Fruit fly (Drosophila melanogaster) S2 (cell line): ENCODE measurements around the gene fipi.

Source experiments
- CG8478 ChIP-seq: fragments of >200 bp; optimal IDR thresholded peaks from 2 replicates; lab custom pipeline; 2018
- CTCF ChIP-seq, 2 experiments: fragments of >200 bp; optimal IDR thresholded peaks; 2 replicates each; lab custom pipeline; 2018

The fipi gene

DNA sequence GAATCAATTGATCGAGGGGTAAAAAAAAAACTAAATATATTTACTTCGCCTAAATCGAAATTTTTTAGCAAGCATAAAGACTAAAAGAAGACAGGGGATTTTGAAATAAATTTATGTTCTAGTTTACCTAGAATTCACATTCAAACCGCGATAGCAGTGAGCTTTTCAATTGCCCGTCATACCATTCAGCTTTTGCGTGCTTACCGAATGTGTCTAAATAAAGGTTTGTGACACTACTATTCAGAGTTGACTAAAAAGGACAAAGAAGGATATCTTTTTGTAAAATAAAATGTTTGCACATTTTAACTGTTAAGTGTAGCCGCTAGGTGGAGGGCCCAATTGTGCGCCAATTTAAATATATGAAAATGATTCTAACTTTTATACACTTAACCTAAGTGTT is 67.8 kb downstream of the fipi start:
- TF ChIP-seq CG8478 (lab: Kevin White, UChicago) (no peak), CTCF (optimal IDR thresholded peaks at IDR 0.05; lab: Kevin White, UChicago) (peak; percentile 79 to 84)

DNA sequence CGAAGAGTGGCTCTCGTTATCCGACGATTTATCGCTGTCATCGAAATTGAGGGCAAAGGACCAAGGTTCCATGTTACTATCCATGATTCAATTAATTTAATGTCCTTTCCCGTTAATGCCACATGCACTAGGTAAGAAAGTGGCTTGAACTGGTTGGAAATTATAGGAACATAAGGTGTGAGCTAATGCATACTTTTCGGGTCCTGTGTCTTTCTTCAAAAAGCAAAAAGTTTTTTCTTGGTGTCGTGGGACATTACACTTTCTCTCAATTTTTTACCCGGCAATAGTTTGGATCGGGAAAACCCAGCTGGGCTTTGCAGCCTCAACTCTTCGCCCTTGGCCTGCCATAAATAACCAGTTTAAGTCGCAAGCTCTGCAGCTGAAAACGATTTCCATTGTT is 92.5 kb downstream of the fipi start, which contains the start of gene Taf12L:
Gene Taf12L, minus strand, starts transcription at position 101 of the 400 bp plus-strand sequence.
- TF ChIP-seq CG8478 (lab: Kevin White, UChicago) (no peak), CTCF (optimal IDR thresholded peaks at IDR 0.05; lab: Kevin White, UChicago) (no peak)

DNA sequence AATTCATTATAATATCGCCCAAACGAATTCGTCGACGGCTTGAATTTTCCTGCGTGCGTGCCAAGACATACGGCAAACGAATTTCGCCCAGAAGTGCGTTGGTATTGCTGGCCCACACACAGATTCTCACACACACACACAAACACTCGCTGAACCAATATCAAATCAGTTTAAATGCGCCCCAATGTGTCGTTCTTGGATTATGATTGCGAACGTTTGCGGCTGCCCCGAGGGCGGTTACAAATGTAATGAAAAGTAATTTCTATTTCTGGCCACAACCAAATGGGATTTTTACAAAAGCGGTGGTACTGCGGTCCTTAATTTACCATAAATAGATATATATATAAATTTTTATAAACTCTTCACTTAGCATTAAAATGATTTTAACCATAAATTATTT is 95.0 kb downstream of the fipi start:
- no peak for TF ChIP-seq CG8478 (lab: Kevin White, UChicago)

DNA sequence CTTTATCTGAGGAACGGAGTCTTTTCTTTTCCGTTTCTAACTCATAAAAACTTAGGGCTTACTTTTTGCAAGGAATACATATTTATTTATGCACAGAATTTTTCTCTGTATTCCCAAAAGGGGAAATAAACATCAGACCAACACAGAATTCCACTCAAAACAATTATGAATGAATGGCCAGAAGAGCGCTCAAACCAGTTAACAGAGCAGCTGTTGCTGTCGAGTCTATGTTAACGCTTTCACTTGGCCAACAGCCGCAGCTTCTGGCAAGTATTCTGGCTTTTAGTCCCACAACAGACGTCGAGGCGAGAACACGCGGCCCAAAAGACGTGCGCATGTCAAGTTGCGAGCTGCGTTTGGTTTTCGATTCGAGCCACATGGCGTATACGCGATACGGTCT is 99.4 kb downstream of the fipi start, which contains the start of gene dcma:
Gene dcma, plus strand, starts transcription at position 301 of the 400 bp plus-strand sequence.
- TF ChIP-seq CG8478 (lab: Kevin White, UChicago) (no peak), CTCF (optimal IDR thresholded peaks at IDR 0.05; lab: Kevin White, UChicago) (no peak)

DNA sequence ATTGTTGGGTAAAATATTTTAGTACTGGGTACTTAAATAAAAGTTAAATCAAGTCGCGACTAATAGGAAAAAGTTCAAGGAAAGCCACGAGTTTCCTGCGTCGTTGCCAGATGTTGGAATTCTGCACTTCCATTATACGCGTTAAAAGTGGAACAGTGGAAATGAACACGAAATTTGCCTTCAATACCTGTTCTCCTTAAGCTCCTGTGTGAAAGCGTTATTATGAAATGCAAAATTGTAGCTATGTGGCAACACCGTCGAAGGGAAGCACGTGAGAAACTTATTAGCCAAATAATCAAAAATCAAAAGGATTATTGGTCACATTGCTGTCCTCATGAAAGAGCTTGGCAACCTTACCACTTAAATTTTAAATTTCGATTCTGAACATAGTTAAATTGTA is 103.2 kb downstream of the fipi start, which contains the start of gene CG3251:
Gene CG3251, minus strand, starts transcription at position 101 of the 400 bp plus-strand sequence.
- TF ChIP-seq CTCF (optimal IDR thresholded peaks at IDR 0.05; lab: Kevin White, UChicago) (no peak), CG8478 (lab: Kevin White, UChicago) (no peak)

DNA sequence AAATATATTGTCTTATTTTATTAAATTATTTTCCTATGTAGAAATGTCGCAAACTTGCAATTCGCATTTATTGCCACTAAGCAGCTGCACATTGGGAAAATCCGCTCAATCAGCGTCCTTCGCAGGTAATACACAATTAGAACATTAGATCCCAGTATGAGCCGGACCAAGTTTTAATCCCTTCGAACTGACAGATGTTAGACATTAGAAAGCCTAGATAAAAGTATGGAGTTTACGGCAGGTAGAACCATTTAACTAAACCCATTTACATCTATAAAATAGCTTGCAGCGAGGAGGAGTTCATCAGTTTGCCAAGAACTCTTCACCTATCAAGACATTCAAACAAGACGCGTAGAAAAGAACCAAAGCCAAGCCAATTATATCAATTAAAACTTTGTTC is 106.6 kb downstream of the fipi start, which contains the start of gene Elba3:
Gene Elba3, plus strand, starts transcription at position 301 of the 400 bp plus-strand sequence.
- TF ChIP-seq CTCF (optimal IDR thresholded peaks at IDR 0.05; lab: Kevin White, UChicago) = no peak
- no peak for TF ChIP-seq CG8478 (lab: Kevin White, UChicago)
